Fruit fly (Drosophila melanogaster) Kc167 (cell line): Measurements from ENCODE around the gene CG5167.

Experiments
- Myc ChIP-seq: fragments of >200 bp; optimal IDR thresholded peaks from 2 replicates; lab custom pipeline; 2017; ENCODE audit warnings: missing external identifiers
- Sin3A ChIP-seq: fragments of >200 bp; optimal IDR thresholded peaks from 2 replicates; lab custom pipeline; 2018; ENCODE audit warnings: missing external identifiers
- h ChIP-seq: fragments of >200 bp; optimal IDR thresholded peaks from 3 replicates; lab custom pipeline; 2018; ENCODE audit warnings: missing external identifiers
- psq ChIP-seq: fragments of >200 bp; optimal IDR thresholded peaks from 2 replicates; lab custom pipeline; 2017; ENCODE audit warnings: missing external identifiers
- ttk ChIP-seq: sonication (Bioruptor generic); optimal IDR thresholded peaks from 2 replicates; lab custom pipeline; 2017; ENCODE audit warnings: missing external identifiers

DNA sequence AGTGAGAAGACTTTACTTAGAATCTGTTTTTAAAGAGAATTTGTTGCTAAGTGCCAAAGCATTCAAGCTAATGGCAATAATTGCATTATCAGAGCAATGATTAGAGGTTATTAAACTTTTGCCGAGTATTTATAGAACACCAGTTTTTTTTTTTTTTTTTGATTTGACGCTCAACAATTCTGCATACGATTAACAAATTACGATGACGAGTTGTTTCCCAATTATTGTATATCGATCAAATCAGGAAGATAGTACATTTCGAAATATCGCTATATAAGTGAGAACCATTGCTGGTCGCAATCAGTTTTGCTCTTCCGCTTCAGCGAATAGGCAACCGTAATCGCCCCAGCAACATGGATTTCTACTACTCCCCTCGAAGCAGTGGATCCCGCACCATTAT lies 32.5 kb upstream of the CG5167 start, which contains the start of gene GstD4:
- TF ChIP-seq ttk (lab: Kevin White, UChicago) = no peak
- no peak for TF ChIP-seq psq (lab: Kevin White, UChicago)
- TF ChIP-seq Myc = no peak
- no peak for TF ChIP-seq Sin3A (lab: Kevin White, UChicago)
- no peak for TF ChIP-seq h (lab: Kevin White, UChicago)
